Fruit fly (Drosophila melanogaster): ENCODE measurements around the gene CG32816.
A peak's percentile ranks its signal among the peaks of the same experiment; 100 is the strongest.

Gene CG32816

DNA sequence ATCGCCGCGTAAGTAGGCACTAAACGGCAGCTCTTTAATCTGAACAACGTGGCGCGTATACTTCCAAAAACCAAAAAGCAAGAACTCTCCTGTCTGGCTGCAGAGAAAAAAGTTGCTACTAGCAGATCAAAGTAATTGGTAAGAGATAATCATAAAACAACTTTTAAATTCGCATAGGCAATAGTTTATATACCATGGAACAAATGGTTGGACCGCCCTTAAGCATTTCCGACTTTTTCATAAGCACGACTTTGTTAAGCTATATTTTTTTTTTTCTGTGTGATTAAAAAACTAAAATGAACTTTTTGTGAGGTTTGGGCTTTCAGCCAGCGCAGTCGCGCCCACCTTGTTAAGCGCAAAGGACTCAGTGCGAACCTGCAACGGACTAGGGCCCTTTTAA, 45.0 kb downstream of the CG32816 start:
- TF ChIP-seq CTCF (optimal IDR thresholded peaks at IDR 0.05), result no peak
- TF ChIP-seq CG8478 (optimal IDR thresholded peaks at IDR 0.05), result no peak

DNA sequence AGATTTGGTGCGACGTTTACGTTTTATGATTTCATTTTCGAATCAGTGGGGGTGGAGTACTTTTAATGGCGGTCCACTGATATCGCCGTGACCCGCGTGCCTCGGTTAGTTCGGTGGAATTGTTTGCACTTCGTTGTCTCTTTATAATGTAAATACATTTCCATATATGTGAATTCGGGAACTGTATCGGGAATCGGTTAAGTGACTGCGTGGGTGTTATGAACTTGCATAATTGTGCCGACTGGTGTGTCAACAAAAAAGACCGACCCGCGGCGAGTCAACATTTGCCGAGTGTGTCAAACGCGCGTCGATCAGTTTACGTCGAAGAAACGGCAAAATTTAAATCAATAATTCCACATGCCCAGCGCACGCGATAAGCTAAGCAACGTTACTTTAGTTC, 47.2 kb downstream of the CG32816 start:
- TF ChIP-seq CTCF (optimal IDR thresholded peaks at IDR 0.05) (no peak), CG8478 (optimal IDR thresholded peaks at IDR 0.05) (no peak)

DNA sequence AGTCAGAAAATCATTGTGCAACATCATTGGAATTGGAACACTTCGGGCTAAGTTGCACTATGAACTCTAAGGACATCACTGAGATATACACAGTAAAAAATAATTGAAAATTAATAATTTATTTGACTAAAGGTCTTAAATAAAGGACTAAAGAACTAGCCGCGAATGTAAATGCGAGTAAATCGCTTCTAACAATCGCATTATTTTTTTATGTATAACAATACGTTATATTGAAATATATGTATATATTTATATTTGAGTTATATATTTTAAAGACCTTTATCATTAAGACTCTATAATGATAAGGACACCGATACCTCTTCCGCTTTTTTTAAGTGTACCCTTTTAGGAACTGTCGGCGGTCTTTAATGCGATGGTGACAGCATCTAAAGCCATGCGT, 56.2 kb downstream of the CG32816 start:
- TF ChIP-seq CTCF (optimal IDR thresholded peaks at IDR 0.05) (no peak), CG8478 (optimal IDR thresholded peaks at IDR 0.05) (no peak)

DNA sequence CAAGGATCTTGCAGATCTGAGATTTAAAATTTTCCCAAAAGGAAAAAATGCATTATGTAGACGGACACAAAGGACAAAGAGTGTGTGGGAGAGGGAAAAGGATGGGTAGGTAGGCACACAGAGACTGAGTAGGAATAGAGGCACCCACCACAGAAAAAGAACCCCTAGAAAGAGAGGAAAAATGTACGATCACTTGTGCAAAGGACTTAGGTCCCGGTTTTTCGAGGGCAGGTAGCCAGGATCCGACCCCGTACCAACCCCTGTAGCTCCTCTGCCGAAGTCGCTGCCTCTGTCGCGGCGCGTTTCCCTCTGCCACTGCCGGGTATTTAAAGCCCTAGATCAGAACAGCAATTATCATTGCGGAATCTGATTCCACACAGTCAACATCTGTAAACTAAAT, 61.2 kb downstream of the CG32816 start:
- TF ChIP-seq CTCF (optimal IDR thresholded peaks at IDR 0.05) (no peak), CG8478 (optimal IDR thresholded peaks at IDR 0.05) (no peak)

DNA sequence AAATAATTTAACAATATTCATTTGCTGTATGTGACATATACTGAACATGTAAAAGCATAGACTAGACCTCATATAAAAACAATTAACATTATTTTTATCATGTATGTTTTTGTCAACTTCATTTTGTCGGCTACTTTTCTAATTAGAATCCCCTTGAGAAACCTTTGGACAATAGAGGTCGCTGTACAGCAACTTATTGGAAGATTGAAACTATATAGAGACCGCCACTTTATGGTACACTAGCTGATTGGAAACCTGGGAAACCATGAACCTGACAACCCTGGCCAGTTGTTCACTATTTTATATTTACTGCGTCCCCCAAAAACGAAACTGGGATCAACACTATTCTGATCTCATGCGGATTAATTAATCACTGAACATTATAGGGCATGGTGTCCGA, 63.1 kb downstream of the CG32816 start:
- peak; percentile 92 to 93 for TF ChIP-seq CTCF (optimal IDR thresholded peaks at IDR 0.05)
- TF ChIP-seq CG8478 (optimal IDR thresholded peaks at IDR 0.05), result no peak

DNA sequence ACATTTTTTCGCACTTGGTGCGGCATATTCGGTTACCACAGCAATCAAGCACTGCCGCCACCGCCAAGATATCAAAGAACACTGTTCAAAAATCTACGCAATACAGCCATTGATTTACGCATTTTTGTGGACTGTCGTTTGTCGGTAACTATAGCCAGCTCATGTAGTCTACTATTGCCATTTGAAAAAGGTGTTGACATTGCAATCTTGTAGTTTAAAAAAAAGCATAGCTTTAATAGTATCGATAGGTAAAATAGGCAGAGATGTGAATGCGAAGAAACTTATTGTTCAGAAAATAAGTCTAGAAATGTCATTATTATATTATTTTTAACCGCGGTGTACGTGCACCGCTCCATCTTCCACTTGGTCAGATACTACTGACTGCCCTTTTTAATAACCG, 64.2 kb downstream of the CG32816 start:
- TF ChIP-seq CG8478 (optimal IDR thresholded peaks at IDR 0.05) (no peak), CTCF (optimal IDR thresholded peaks at IDR 0.05) (no peak)

DNA sequence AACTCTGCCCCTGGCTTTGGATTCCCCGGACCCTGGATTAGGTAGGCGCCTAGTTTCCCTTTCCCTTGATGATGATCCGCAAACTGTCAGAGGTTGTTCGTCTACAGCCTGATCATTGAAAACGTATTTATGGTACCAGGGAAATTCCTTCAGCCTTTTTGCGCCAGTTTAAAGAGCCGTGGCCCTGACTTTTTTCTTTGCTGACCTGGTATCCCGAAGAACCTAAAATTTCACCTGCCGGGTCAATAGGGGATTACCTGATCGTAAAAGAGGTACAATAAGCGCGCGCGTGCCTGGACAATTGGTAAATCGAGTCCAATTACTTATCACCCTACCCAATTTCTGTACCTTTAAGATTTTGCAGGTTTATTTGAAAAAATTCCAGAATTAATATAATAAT, 70.8 kb downstream of the CG32816 start:
- no peak for TF ChIP-seq CTCF (optimal IDR thresholded peaks at IDR 0.05)
- TF ChIP-seq CG8478 (optimal IDR thresholded peaks at IDR 0.05), result no peak

DNA sequence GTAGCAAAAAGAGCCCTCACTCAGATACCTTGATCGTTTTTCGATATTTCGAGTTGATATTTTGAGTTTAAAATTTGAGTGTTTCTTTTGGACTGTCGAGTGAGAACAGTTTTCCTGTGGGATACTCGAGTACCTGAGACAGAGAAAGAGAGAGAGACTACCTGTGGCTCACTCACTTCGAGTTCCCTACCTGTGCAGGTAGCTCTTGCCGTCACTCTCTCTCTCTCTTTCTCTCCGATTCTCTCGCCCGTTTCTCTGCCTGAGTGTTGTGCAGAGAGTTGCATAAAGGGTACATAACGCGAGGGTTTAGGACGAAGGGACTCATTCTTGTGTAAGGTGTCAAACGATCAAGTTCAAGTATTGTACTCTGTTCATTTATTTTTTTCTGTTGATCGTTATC, 74.8 kb downstream of the CG32816 start, which contains the start of gene sc:
sc (plus strand) TSS at position 315 of the 400 bp plus-strand sequence.
- TF ChIP-seq CTCF (optimal IDR thresholded peaks at IDR 0.05), result no peak
- TF ChIP-seq CG8478 (optimal IDR thresholded peaks at IDR 0.05), result no peak

DNA sequence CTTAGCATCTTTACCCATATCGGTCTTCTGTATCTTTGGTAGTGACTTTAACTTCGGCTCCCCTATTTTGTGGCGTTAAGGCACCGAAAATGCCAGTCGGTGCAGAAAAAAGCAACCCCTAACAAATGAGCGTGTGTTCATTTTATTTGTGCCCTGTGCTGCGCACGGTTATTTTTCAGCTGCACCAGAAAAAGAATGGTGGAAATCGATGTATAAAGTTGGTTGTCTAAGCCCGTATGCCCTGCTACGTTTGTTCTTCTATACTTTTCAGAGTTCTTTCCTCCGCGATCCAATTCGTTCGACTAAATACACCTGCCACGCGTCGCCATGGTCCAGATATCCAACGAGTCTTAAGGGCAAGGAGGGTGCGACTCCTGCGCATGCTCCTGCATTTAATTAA, 77.5 kb downstream of the CG32816 start:
- TF ChIP-seq CTCF (optimal IDR thresholded peaks at IDR 0.05) (no peak), CG8478 (optimal IDR thresholded peaks at IDR 0.05) (no peak)

DNA sequence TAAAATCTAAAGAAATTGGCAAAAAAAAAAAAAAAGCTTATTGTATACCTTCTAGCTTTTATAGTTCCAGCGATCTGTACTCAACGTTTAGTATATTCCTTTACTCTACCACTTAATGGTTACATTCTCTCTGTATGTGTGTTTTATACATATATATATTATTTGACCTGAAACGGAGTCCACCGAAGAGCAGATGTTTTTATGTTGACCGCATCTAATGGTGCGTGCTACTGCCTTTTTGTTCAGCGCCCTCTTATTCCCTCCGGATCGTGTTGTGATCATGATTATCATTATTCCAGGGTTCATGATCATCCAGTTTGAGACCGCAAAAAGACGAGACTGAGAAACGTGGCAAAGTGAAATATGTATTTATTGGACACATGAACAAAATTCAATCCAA, 78.3 kb downstream of the CG32816 start:
- TF ChIP-seq CG8478 (optimal IDR thresholded peaks at IDR 0.05), result no peak
- no peak for TF ChIP-seq CTCF (optimal IDR thresholded peaks at IDR 0.05)

DNA sequence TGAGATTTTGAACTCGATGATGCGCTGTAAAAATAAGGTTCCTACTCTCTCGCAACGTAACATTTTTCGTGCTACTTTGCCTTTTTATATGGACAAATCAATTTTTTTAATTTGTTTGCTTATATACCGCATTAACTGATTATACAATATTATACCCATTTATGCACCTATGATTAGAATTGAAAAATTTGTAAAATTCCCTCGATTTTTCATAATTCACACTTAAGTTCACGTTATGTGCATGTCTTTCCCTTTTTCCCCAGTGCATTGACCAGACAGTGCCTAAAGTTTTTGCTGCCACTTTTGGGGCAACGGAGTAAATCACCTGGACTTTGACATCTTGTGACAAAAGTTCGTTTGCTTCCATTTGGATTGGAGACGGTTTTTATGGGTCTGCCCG, 80.1 kb downstream of the CG32816 start:
- TF ChIP-seq CTCF (optimal IDR thresholded peaks at IDR 0.05), result no peak

DNA sequence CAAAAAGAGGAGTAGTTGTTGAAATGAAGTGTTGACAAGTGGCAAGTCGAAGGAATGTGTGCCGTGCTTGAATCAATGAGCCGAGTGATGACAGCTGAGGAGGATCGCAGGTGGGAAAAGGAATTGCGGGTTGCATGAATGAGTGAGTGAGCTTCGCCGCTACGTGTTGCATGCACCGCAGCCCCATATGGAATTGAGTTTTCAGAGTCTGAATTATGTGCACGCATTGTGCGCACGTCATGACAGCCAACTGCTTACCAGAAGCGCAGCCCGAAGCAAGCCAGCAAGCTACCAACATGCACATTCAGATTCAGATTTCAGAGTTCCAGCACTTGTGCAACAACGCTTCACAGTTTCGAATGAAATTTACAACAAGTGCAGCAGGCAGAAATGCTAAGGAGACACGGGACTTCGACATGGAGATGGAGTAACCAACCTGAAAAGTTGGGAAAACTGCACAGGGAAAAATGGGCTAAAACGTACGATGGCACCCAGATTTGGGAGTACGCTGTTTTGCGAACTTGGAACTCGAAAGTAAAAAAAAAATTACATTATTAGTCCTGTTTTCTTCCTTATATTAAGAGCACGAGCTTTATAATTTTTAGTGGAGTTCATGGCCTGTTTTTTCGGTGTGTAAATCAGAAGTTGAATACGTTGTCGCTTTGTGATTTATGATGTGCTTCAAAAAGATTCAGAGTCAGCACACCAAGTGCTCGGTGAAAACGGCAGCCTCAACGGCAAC, 84.6 kb downstream of the CG32816 start:
- TF ChIP-seq CTCF (optimal IDR thresholded peaks at IDR 0.05) (no peak), CG8478 (optimal IDR thresholded peaks at IDR 0.05) (no peak)

DNA sequence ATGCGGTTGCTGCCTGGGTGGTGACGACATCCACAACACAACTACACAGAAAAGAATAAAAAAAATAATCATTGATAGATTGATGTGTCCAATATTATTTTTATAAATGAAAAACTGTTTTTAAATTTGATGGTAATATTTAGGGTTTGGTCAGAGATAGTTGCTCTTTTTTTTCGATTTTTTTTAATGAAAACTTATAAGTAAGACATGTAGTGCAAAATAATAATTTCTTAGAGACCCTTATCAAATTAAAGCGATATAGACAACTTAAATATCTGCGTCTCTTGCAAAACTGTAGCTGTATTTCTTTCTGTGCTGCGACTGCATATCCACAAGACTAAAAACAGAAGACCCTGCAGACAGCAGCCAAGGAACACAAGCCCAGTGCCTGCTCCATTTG, 91.0 kb downstream of the CG32816 start:
- TF ChIP-seq CTCF (optimal IDR thresholded peaks at IDR 0.05) (no peak), CG8478 (optimal IDR thresholded peaks at IDR 0.05) (no peak)

DNA sequence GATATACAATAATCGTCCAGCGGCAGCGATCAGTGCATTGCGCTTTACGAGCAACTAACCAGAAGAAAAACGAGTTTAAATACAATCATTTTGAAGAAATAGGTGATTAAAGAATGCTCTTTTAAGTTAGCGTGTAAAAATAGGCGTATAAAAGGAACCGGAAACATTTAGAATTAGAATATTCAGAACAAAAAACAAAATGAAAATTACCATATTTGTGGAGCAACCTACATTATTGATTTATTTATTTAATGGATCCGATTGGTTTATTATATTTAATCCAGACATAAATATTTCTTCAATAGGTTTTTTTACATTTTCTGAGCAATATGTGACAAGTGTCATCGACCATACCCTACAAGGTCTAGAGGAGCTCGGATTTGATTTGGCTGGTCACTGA, 92.2 kb downstream of the CG32816 start:
- TF ChIP-seq CTCF (optimal IDR thresholded peaks at IDR 0.05) (no peak), CG8478 (optimal IDR thresholded peaks at IDR 0.05) (no peak)

DNA sequence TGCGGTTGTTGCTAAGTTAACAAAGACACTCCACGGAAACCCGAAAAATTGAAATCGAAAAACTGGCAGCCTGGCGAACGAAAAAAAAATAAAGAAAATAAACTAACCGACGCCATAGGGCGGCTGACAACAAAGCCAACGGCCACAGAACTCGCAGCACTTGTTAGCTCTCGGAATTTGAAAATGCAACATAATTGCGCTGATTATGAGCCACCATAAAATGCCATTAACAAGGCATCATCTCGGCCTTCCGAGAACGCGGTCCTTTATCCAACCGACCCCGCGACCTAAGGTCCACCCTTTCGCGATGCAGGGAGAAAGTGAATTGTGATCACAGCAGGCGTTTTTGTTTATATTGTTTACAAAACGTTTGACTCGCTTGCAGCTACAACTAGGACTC, 93.1 kb downstream of the CG32816 start:
- TF ChIP-seq CG8478 (optimal IDR thresholded peaks at IDR 0.05), result no peak
- TF ChIP-seq CTCF (optimal IDR thresholded peaks at IDR 0.05), result no peak

DNA sequence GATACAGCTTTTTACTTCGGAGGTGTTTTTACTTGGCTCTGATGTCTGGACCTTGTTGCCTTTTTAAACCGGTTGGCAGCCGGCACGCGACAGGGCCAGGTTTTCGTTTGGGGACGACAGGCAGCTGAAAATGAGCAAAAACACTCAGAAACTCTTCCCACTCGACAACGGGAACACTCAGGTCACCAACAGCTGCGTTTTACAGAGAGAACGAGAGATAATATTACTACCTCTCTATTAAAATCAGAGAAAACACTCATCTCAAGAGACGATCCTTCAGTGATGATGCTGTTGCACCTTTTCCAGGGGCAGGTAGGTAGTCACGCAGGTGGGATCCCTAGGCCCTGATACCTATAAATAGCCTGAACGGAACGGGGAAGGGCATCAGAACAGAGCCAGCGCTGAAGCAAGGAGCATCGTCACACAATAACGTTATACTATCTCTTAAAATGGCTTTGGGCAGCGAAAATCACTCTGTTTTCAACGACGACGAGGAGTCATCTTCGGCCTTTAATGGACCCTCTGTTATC, 100.8 kb downstream of the CG32816 start, which contains the start of gene ac:
ac (plus strand) TSS at position 387 of the 530 bp plus-strand sequence.
- TF ChIP-seq CG8478 (optimal IDR thresholded peaks at IDR 0.05) (no peak), CTCF (optimal IDR thresholded peaks at IDR 0.05) (no peak)

DNA sequence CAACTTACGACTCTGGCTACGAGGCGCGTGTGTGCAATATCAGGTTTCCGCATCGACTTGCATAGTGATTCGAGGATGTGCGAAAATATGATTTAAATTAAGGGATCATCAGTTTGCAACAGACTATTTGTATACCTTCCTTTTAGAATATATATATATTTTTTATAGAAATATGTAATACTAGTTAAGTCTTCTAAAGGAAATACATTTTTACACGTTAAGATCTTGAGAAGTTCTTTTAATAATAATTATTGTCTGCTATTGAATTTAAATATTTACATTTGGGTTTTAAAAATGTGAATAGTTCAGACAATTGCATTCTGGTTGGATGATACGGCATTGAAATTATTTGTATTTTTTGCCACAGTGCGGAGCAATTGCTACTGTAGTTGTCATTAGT, 103.7 kb downstream of the CG32816 start:
- TF ChIP-seq CTCF (optimal IDR thresholded peaks at IDR 0.05) (no peak), CG8478 (optimal IDR thresholded peaks at IDR 0.05) (no peak)
